Worm (Caenorhabditis elegans): ENCODE results near the gene Y67D8C.7.

The Y67D8C.7 gene

ce11 chrIV:3066834-3067233 is at the start of gene Y67D8C.7:
Gene Y67D8C.7 (minus strand): TSS chrIV:3066934.
- TF ChIP-seq F13C5.2 (tag; optimal IDR thresholded peaks at IDR 0.05) (no peak), tbx-11 (GFP tag; IDR thresholded peaks at IDR 0.05) (no peak)

DNA sequence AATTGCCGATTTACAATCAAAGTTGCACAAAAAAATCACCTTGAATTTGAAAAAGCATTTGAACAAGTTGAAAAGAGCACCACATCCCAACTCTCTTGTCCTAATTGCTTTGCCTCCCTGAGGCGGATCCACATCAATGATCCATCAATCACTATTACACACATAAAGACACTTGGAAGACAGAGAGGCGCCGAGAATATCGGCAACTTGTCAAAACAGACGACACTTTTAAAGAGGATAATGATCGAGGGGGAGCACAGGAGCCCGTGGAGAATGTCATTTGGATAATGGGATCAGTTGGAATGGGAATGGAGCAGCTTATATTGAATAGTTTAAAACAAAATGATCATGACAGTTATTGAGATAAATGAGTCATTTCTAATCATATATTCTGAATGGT is 34.5 kb upstream of the Y67D8C.7 start:
- TF ChIP-seq hmbx-1 (tag; optimal IDR thresholded peaks at IDR 0.05) = no peak

DNA sequence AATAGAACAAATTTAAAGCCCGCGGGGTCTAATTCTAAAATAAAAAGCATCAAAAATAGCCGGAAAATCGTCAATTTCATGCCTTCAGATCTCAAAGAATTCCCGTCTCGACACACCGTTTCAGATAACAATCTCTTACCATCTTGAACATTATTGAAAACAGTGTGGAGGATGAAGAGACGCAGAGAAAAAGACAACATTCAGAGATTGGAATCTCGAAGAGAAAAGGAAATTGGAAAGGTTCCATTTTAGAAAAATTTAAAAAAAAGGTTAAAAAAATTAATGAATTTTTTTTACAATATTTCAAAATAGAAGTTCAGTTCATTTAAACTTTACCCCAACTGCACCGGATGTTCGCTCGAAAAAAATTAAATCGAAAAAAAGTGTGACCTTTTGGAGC is 30.3 kb upstream of the Y67D8C.7 start:
- TF ChIP-seq hnd-1 (tag; optimal IDR thresholded peaks at IDR 0.05) = no peak
- TF ChIP-seq hmg-4 (GFP tag; optimal IDR thresholded peaks at IDR 0.05) = no peak
- no peak for TF ChIP-seq B0310.2 (tag; optimal IDR thresholded peaks at IDR 0.05)
- TF ChIP-seq F13C5.2 (tag; optimal IDR thresholded peaks at IDR 0.05) = no peak
- TF ChIP-seq ceh-13 (GFP tag; optimal IDR thresholded peaks at IDR 0.05) = no peak
- TF ChIP-seq tbx-37 (GFP tag; conservative IDR thresholded peaks at IDR 0.05) = no peak
- TF ChIP-seq sea-1 (GFP tag; conservative IDR thresholded peaks at IDR 0.05) = no peak
- no peak for TF ChIP-seq ets-7 (tag; optimal IDR thresholded peaks at IDR 0.05)
- TF ChIP-seq tbx-11 (GFP tag; IDR thresholded peaks at IDR 0.05) = no peak
- TF ChIP-seq ama-1 (optimal IDR thresholded peaks at IDR 0.05) = no peak

- TF ChIP-seq ceh-36 (tag; optimal IDR thresholded peaks at IDR 0.05) (no peak), hnd-1 (tag; optimal IDR thresholded peaks at IDR 0.05) (no peak), pes-1 (GFP tag; IDR thresholded peaks at IDR 0.05) (no peak), F13C5.2 (tag; optimal IDR thresholded peaks at IDR 0.05) (no peak), hmbx-1 (tag; optimal IDR thresholded peaks at IDR 0.05) (no peak), sea-1 (GFP tag; conservative IDR thresholded peaks at IDR 0.05) (no peak), tra-4 (tag; optimal IDR thresholded peaks at IDR 0.05) (no peak)
These were observed 29.3 kb upstream of the Y67D8C.7 start for ce11 chrIV:3095995-3096544.

DNA sequence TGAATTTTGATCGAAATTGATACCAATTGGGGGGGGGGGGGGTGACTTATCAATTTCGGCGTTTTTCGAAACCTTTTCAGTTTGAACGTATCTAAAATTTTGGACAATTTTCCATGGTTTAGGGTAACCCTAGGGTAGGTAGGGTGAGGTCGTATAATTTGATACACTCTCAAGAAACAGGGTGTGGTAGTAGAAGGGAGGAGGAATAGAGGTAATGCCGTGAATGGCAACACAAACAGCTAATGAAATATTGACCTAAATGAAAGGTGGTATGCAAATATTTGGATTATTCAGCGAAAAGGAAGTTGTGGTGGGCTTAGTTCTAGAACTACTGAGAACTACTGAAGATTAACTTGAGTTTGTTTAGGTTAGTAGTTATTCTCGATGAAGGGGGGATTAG is 26.2 kb upstream of the Y67D8C.7 start:
- TF ChIP-seq tra-4 (tag; optimal IDR thresholded peaks at IDR 0.05) = no peak
- no peak for TF ChIP-seq hmg-4 (GFP tag; optimal IDR thresholded peaks at IDR 0.05)
- no peak for TF ChIP-seq pes-1 (GFP tag; IDR thresholded peaks at IDR 0.05)
- TF ChIP-seq tbx-37 (GFP tag; conservative IDR thresholded peaks at IDR 0.05) = no peak
- no peak for TF ChIP-seq sea-1 (GFP tag; conservative IDR thresholded peaks at IDR 0.05)
- no peak for TF ChIP-seq B0310.2 (tag; optimal IDR thresholded peaks at IDR 0.05)
- no peak for TF ChIP-seq ama-1 (optimal IDR thresholded peaks at IDR 0.05)
- no peak for TF ChIP-seq ets-7 (tag; optimal IDR thresholded peaks at IDR 0.05)
- no peak for TF ChIP-seq hnd-1 (tag; optimal IDR thresholded peaks at IDR 0.05)
- no peak for TF ChIP-seq aly-1 (tag; optimal IDR thresholded peaks at IDR 0.05)
- no peak for TF ChIP-seq hmbx-1 (tag; optimal IDR thresholded peaks at IDR 0.05)
- no peak for TF ChIP-seq flt-1 (GFP tag; IDR thresholded peaks at IDR 0.05)
- no peak for TF ChIP-seq ceh-36 (tag; optimal IDR thresholded peaks at IDR 0.05)
- no peak for TF ChIP-seq scrt-1 (GFP tag; IDR thresholded peaks at IDR 0.05)

ce11 chrIV:3091112-3091511 is 24.4 kb upstream of the Y67D8C.7 start:
- no peak for TF ChIP-seq tra-4 (tag; optimal IDR thresholded peaks at IDR 0.05)
- no peak for TF ChIP-seq F13C5.2 (tag; optimal IDR thresholded peaks at IDR 0.05)
- no peak for TF ChIP-seq tbx-37 (GFP tag; conservative IDR thresholded peaks at IDR 0.05)

DNA sequence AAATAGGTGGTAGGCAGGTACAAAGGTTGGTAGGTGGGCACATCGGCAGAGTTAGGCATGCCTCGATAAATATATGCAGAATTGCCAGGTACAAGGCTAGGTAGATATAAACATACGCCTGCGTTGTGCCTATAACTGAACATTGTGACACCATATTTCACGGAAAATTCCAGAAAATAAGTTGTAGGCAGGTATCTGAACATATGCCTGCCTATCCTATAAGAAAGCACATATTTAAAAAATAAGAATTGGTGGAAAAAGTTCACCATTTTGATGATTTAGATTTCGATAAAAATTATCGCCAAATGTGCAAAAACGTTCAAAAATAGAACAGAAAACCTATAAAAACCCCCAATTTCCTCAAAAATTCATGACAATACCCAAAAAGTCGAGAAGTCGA is 22.9 kb upstream of the Y67D8C.7 start:
- TF ChIP-seq pes-1 (GFP tag; IDR thresholded peaks at IDR 0.05) (no peak), ceh-36 (tag; optimal IDR thresholded peaks at IDR 0.05) (no peak), ama-1 (optimal IDR thresholded peaks at IDR 0.05) (no peak), flt-1 (GFP tag; IDR thresholded peaks at IDR 0.05) (no peak), tbx-37 (GFP tag; conservative IDR thresholded peaks at IDR 0.05) (no peak)

ce11 chrIV:3086825-3087224 is 20.1 kb upstream of the Y67D8C.7 start, which contains the start of gene Y67D8C.9:
Gene Y67D8C.9 (minus strand): TSS chrIV:3086925.
- TF ChIP-seq hnd-1 (tag; optimal IDR thresholded peaks at IDR 0.05) = no peak
- TF ChIP-seq tbx-11 (GFP tag; IDR thresholded peaks at IDR 0.05) = no peak
- no peak for TF ChIP-seq tbx-37 (GFP tag; conservative IDR thresholded peaks at IDR 0.05)
- no peak for TF ChIP-seq hmbx-1 (tag; optimal IDR thresholded peaks at IDR 0.05)
- TF ChIP-seq aly-1 (tag; optimal IDR thresholded peaks at IDR 0.05) = no peak
- no peak for TF ChIP-seq ceh-36 (tag; optimal IDR thresholded peaks at IDR 0.05)
- TF ChIP-seq ets-7 (tag; optimal IDR thresholded peaks at IDR 0.05) = no peak
- no peak for TF ChIP-seq hmg-4 (GFP tag; optimal IDR thresholded peaks at IDR 0.05)
- no peak for TF ChIP-seq scrt-1 (GFP tag; IDR thresholded peaks at IDR 0.05)

DNA sequence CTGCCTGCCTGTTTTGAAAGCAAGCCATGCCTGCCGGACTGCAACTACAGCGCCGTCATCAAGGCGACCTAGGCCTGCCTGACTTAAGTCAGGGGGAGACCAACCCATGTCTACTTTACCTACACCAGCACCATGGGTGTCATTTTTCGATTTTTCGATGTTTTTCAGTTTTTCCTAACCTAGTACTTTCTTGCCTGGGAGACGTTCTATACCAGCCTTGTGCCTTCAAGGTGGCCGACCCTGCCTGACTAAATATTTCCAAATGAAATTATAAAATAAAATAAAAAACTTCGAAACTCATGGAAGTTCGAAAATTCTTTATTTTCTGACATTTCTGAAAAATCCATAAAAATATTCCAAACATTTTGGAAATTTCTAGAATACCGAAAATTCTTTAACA is 10.1 kb upstream of the Y67D8C.7 start:
- TF ChIP-seq aly-1 (tag; optimal IDR thresholded peaks at IDR 0.05) (no peak), ceh-36 (tag; optimal IDR thresholded peaks at IDR 0.05) (no peak), hmbx-1 (tag; optimal IDR thresholded peaks at IDR 0.05) (no peak), B0310.2 (tag; optimal IDR thresholded peaks at IDR 0.05) (no peak), ama-1 (optimal IDR thresholded peaks at IDR 0.05) (no peak), ceh-13 (GFP tag; optimal IDR thresholded peaks at IDR 0.05) (no peak)

DNA sequence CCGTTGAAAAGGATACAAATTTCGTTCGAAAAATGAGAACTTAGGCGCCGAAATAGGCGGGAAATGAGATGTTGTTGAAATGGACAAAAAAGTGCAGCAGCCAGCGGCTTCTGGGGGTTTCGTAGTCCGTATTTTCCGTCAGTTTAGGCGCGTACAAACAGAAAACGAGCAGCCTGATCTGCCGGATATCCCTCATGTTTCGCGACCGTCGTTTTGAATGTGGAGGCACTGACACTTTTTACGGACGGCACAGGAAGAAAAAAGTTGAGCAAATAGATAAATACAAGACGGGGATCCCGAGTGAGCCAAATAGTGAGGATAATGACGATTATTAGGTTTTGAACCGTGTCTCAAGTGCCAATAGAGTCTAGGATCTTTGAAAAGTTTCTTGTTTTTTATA is 9.5 kb upstream of the Y67D8C.7 start, which contains the start of gene Y67D8C.22:
Gene Y67D8C.22 (minus strand): TSS at position 101 of the 400 bp plus-strand sequence.
- no peak for TF ChIP-seq hmg-4 (GFP tag; optimal IDR thresholded peaks at IDR 0.05)
